Worm (Caenorhabditis elegans) whole organism, late embryonic: ENCODE results near the gene T09A5.5.
A peak's percentile ranks its signal among the peaks of the same experiment; 100 is the strongest.

Source experiments
- C38D4.7 ChIP-seq: fragments of 200-800 bp; sonication (Bioruptor generic); optimal IDR thresholded peaks from 2 replicates; lab custom pipeline; 2018; ENCODE audit warnings: mild to moderate bottlenecking, missing genetic modification characterization, moderate library complexity, missing compliant biosample characterization
- F13H6.1 ChIP-seq: sonication (generic microtip); optimal IDR thresholded peaks from 2 replicates; lab custom pipeline; 2016; ENCODE audit warnings: missing genetic modification characterization, missing compliant biosample characterization
- K02D7.2 ChIP-seq: sonication (generic microtip); optimal IDR thresholded peaks from 2 replicates; lab custom pipeline; 2017; ENCODE audit warnings: mild to moderate bottlenecking, missing genetic modification characterization, missing compliant biosample characterization
- K09A11.1 ChIP-seq: sonication (generic microtip); optimal IDR thresholded peaks from 2 replicates; lab custom pipeline; 2017; ENCODE audit warnings: antibody characterized with exemption, mild to moderate bottlenecking, missing genetic modification characterization, missing compliant biosample characterization; ENCODE audit not compliant: insufficient read depth
- T23F11.4 ChIP-seq: fragments of 200-800 bp; sonication (Bioruptor generic); optimal IDR thresholded peaks from 2 replicates; lab custom pipeline; 2018; ENCODE audit warnings: mild to moderate bottlenecking, missing genetic modification characterization, missing compliant biosample characterization
- Y22D7AL.16 ChIP-seq: sonication (generic microtip); optimal IDR thresholded peaks from 2 replicates; lab custom pipeline; 2016; ENCODE audit warnings: missing genetic modification characterization, missing compliant biosample characterization
- ama-1 ChIP-seq: fragments of 150-350 bp; optimal IDR thresholded peaks from 2 replicates; lab custom pipeline; 2014
- ceh-18 ChIP-seq: sonication (generic microtip); optimal IDR thresholded peaks from 2 replicates; lab custom pipeline; 2016; ENCODE audit warnings: missing genetic modification characterization, missing compliant biosample characterization
- ceh-30 ChIP-seq: fragments of 150-350 bp; optimal IDR thresholded peaks from 2 replicates; lab custom pipeline; 2014; ENCODE audit warnings: missing biosample characterization, missing genetic modification characterization
- ceh-31 ChIP-seq: sonication (generic microtip); optimal IDR thresholded peaks from 2 replicates; lab custom pipeline; 2016; ENCODE audit warnings: missing genetic modification characterization, missing compliant biosample characterization
- ceh-48 ChIP-seq: sonication (generic microtip); optimal IDR thresholded peaks from 2 replicates; lab custom pipeline; 2016; ENCODE audit warnings: missing genetic modification characterization, inconsistent platforms, missing compliant biosample characterization
- ceh-6 ChIP-seq: fragments of 200-800 bp; sonication (Bioruptor generic); optimal IDR thresholded peaks from 2 replicates; lab custom pipeline; 2018; ENCODE audit warnings: mild to moderate bottlenecking, missing genetic modification characterization, missing compliant biosample characterization
- che-1 ChIP-seq: sonication (generic microtip); optimal IDR thresholded peaks from 2 replicates; lab custom pipeline; 2016; ENCODE audit warnings: mild to moderate bottlenecking, missing genetic modification characterization, missing compliant biosample characterization
- dmd-4 ChIP-seq: sonication (generic microtip); optimal IDR thresholded peaks from 2 replicates; lab custom pipeline; 2016; ENCODE audit warnings: borderline replicate concordance, missing genetic modification characterization, missing compliant biosample characterization
- elt-2 ChIP-seq: sonication (generic microtip); optimal IDR thresholded peaks from 2 replicates; lab custom pipeline; 2016; ENCODE audit warnings: missing genetic modification reagents, missing genetic modification characterization, missing compliant biosample characterization
- elt-4 ChIP-seq: sonication (generic microtip); optimal IDR thresholded peaks from 2 replicates; lab custom pipeline; 2016; ENCODE audit warnings: missing genetic modification characterization, missing compliant biosample characterization
- ets-4 ChIP-seq: sonication (generic microtip); optimal IDR thresholded peaks from 2 replicates; lab custom pipeline; 2016; ENCODE audit warnings: missing genetic modification characterization, missing compliant biosample characterization
- eyg-1 ChIP-seq: sonication (generic microtip); optimal IDR thresholded peaks from 2 replicates; lab custom pipeline; 2016; ENCODE audit warnings: missing genotype, missing genetic modification characterization, missing compliant biosample characterization
- fax-1 ChIP-seq: sonication (generic microtip); optimal IDR thresholded peaks from 2 replicates; lab custom pipeline; 2016; ENCODE audit warnings: missing genotype, missing genetic modification characterization, missing compliant biosample characterization
- fkh-10 ChIP-seq: fragments of 150-350 bp; optimal IDR thresholded peaks from 2 replicates; lab custom pipeline; 2014; ENCODE audit warnings: missing biosample characterization, missing genetic modification reagents, missing genetic modification characterization
- fkh-6 ChIP-seq: sonication (generic microtip); optimal IDR thresholded peaks from 2 replicates; lab custom pipeline; 2016; ENCODE audit warnings: missing genetic modification characterization, missing compliant biosample characterization
- gmeb-2 ChIP-seq: sonication (generic microtip); optimal IDR thresholded peaks from 2 replicates; lab custom pipeline; 2016; ENCODE audit warnings: missing genetic modification characterization, inconsistent platforms, missing compliant biosample characterization
- hlh-13 ChIP-seq: fragments of 200-800 bp; sonication (Bioruptor generic); optimal IDR thresholded peaks from 2 replicates; lab custom pipeline; 2018; ENCODE audit warnings: mild to moderate bottlenecking, missing genetic modification characterization, missing compliant biosample characterization
- hlh-15 ChIP-seq: sonication (generic microtip); optimal IDR thresholded peaks from 2 replicates; lab custom pipeline; 2016; ENCODE audit warnings: missing genetic modification characterization, missing compliant biosample characterization
- hlh-6 ChIP-seq: sonication (generic microtip); optimal IDR thresholded peaks from 2 replicates; lab custom pipeline; 2016; ENCODE audit warnings: missing genotype, missing genetic modification characterization, missing compliant biosample characterization
- hlh-8 ChIP-seq: sonication (generic microtip); optimal IDR thresholded peaks from 2 replicates; lab custom pipeline; 2016; ENCODE audit warnings: missing genotype, missing genetic modification characterization, missing compliant biosample characterization
- lim-6 ChIP-seq: sonication (generic microtip); optimal IDR thresholded peaks from 2 replicates; lab custom pipeline; 2016; ENCODE audit warnings: missing genetic modification characterization, missing compliant biosample characterization
- lin-11 ChIP-seq: fragments of 200-800 bp; sonication (Bioruptor generic); optimal IDR thresholded peaks from 2 replicates; lab custom pipeline; 2018; ENCODE audit warnings: mild to moderate bottlenecking, missing genetic modification characterization, missing compliant biosample characterization
- madf-2 ChIP-seq: sonication (generic microtip); optimal IDR thresholded peaks from 2 replicates; lab custom pipeline; 2017; ENCODE audit warnings: missing genetic modification characterization, missing compliant biosample characterization
- mec-3 ChIP-seq: sonication (generic microtip); optimal IDR thresholded peaks from 2 replicates; lab custom pipeline; 2016; ENCODE audit warnings: borderline replicate concordance, missing genetic modification characterization, missing compliant biosample characterization
- nhr-11 ChIP-seq: fragments of 150-350 bp; optimal IDR thresholded peaks from 2 replicates; lab custom pipeline; 2014; ENCODE audit warnings: missing biosample characterization, missing genetic modification characterization
- nhr-232 ChIP-seq: sonication (generic microtip); optimal IDR thresholded peaks from 2 replicates; lab custom pipeline; 2016; ENCODE audit warnings: missing genetic modification characterization, missing compliant biosample characterization
- npax-4 ChIP-seq: sonication (generic microtip); optimal IDR thresholded peaks from 2 replicates; lab custom pipeline; 2016; ENCODE audit warnings: missing genetic modification characterization, missing compliant biosample characterization
- pat-9 ChIP-seq: fragments of 200-800 bp; sonication (Bioruptor generic); optimal IDR thresholded peaks from 2 replicates; lab custom pipeline; 2018; ENCODE audit warnings: mild to moderate bottlenecking, missing genetic modification characterization, moderate library complexity, missing compliant biosample characterization
- pha-2 ChIP-seq: sonication (generic microtip); optimal IDR thresholded peaks from 2 replicates; lab custom pipeline; 2017; ENCODE audit warnings: mild to moderate bottlenecking, missing genetic modification characterization, missing compliant biosample characterization
- pqm-1 ChIP-seq: sonication (generic microtip); optimal IDR thresholded peaks from 2 replicates; lab custom pipeline; 2016; ENCODE audit warnings: missing genetic modification characterization, missing compliant biosample characterization
- pros-1 ChIP-seq: fragments of 150-350 bp; optimal IDR thresholded peaks from 2 replicates; lab custom pipeline; 2014; ENCODE audit warnings: missing biosample characterization, missing genetic modification reagents, missing genetic modification characterization
- ref-2 ChIP-seq: sonication (generic microtip); optimal IDR thresholded peaks from 2 replicates; lab custom pipeline; 2016; ENCODE audit warnings: missing genetic modification characterization, missing compliant biosample characterization
- rnt-1 ChIP-seq: sonication (generic microtip); optimal IDR thresholded peaks from 2 replicates; lab custom pipeline; 2016; ENCODE audit warnings: missing genetic modification characterization, missing compliant biosample characterization
- sdc-2 ChIP-seq: sonication (generic microtip); optimal IDR thresholded peaks from 2 replicates; lab custom pipeline; 2016; ENCODE audit warnings: missing genotype, missing genetic modification characterization, missing compliant biosample characterization
- sox-4 ChIP-seq: sonication (generic microtip); optimal IDR thresholded peaks from 2 replicates; lab custom pipeline; 2017; ENCODE audit warnings: mild to moderate bottlenecking, missing genetic modification characterization, inconsistent platforms, missing compliant biosample characterization
- syd-9 ChIP-seq: sonication (generic microtip); optimal IDR thresholded peaks from 2 replicates; lab custom pipeline; 2016; ENCODE audit warnings: mild to moderate bottlenecking, missing genetic modification characterization, moderate library complexity, missing compliant biosample characterization
- tbx-7 ChIP-seq: sonication (generic microtip); optimal IDR thresholded peaks from 2 replicates; lab custom pipeline; 2016; ENCODE audit warnings: missing genotype, missing genetic modification characterization, missing compliant biosample characterization
- unc-42 ChIP-seq: sonication (generic microtip); optimal IDR thresholded peaks from 2 replicates; lab custom pipeline; 2016; ENCODE audit warnings: missing genotype, missing genetic modification characterization, missing compliant biosample characterization
- ztf-16 ChIP-seq: sonication (generic microtip); optimal IDR thresholded peaks from 2 replicates; lab custom pipeline; 2017; ENCODE audit warnings: missing genetic modification characterization, missing compliant biosample characterization

Gene T09A5.5

DNA sequence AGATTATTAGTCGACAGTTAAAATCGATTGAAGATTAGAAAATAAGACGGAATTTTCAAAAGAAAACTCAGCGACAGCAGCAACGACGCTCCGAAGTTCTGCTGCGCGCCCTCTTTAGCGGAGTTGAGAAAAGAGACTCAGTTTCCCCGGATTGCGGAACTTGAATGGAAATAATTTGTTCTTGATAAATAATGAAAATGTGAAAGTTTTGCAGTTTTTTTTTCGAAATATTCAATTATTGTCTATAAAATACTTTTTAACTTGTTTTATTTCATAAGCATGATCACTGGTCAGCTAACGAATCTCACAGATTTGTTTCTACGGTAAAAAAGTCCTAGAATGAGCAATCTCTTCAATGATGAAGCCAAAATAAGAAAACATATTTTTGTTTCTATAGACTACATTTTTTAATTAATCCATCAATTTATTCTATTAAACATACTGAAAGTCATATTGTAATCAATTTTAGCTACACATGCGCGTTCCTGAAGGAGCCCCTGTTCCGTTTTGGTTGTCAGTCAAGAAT lies 4.0 kb upstream of the T09A5.5 start, which contains the start of the genes cec-3 and T09A5.15 (continued):
- no peak for TF ChIP-seq sdc-2 (tag; lab: Kevin White, UChicago)
- TF ChIP-seq fkh-10 = no peak
- no peak for TF ChIP-seq che-1 (tag; lab: Kevin White, UChicago)
- TF ChIP-seq unc-42 = peak; percentile 41
- TF ChIP-seq pqm-1 (tag; lab: Kevin White, UChicago) = no peak
- no peak for TF ChIP-seq dmd-4 (tag; lab: Kevin White, UChicago)
- peak; percentile 49 for TF ChIP-seq elt-2 (tag; lab: Kevin White, UChicago)
- TF ChIP-seq gmeb-2 (tag; lab: Kevin White, UChicago) = no peak
- no peak for TF ChIP-seq pha-2 (tag; lab: Kevin White, UChicago)
- no peak for TF ChIP-seq rnt-1 (tag; lab: Kevin White, UChicago)
- no peak for TF ChIP-seq ceh-30 (tag; lab: Kevin White, UChicago)
- TF ChIP-seq lin-11 (tag; lab: Kevin White, UChicago) = no peak
- peak; percentile 12 for TF ChIP-seq fax-1
- no peak for TF ChIP-seq hlh-6 (tag; lab: Kevin White, UChicago)
- TF ChIP-seq F13H6.1 (tag; lab: Kevin White, UChicago) = peak; percentile 27
- no peak for TF ChIP-seq C38D4.7 (GFP tag; lab: Kevin White, UChicago)
- peak; percentile 51 for TF ChIP-seq ref-2
- TF ChIP-seq pros-1 (tag; lab: Kevin White, UChicago) = no peak
- no peak for TF ChIP-seq Y22D7AL.16 (tag; lab: Kevin White, UChicago)
- peak; percentile 55 for TF ChIP-seq ets-4 (tag; lab: Kevin White, UChicago)
- TF ChIP-seq hlh-13 (GFP tag; lab: Kevin White, UChicago) = no peak
- TF ChIP-seq fkh-6 (tag; lab: Kevin White, UChicago) = no peak
- no peak for TF ChIP-seq ztf-16 (tag; lab: Kevin White, UChicago)
- TF ChIP-seq nhr-11 (tag; lab: Kevin White, UChicago) = no peak
- TF ChIP-seq sox-4 (tag; lab: Kevin White, UChicago) = no peak
- TF ChIP-seq K09A11.1 (tag; lab: Kevin White, UChicago) = no peak
- TF ChIP-seq T23F11.4 (GFP tag; lab: Kevin White, UChicago) = no peak
- TF ChIP-seq ama-1 (lab: Kevin White, UChicago) = no peak
- TF ChIP-seq hlh-15 (tag; lab: Kevin White, UChicago) = no peak
- no peak for TF ChIP-seq lim-6
- peak; percentile 15 for TF ChIP-seq ceh-18
- TF ChIP-seq nhr-232 (tag; lab: Kevin White, UChicago) = no peak

DNA sequence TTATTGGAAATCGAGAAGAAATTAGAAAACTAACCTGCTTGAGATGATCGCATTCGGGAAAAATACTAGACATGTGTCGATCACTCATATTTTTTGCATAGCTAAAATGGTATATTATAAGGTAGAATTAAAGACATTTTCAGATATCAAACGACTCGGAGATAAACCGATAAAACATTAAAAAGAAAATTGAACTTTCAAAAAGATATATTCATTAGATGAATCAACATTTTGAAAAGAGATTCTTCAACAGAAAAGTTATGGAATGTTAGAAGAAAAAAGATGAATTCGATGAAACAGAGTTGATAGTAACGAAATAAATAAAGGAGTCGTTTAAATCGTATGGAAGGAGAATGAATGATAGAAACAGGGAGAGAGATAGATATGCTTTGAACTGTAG lies 2.0 kb upstream of the T09A5.5 start, which contains the start of gene mdmh-35:
mdmh-35 (minus strand) TSS at position 101 of the 400 bp plus-strand sequence.
- TF ChIP-seq hlh-15 (tag; lab: Kevin White, UChicago) (no peak), che-1 (tag; lab: Kevin White, UChicago) (no peak), tbx-7 (no peak), ceh-31 (tag; lab: Kevin White, UChicago) (no peak), ceh-48 (tag; lab: Kevin White, UChicago) (no peak), pat-9 (tag; lab: Kevin White, UChicago) (no peak), mec-3 (tag; lab: Kevin White, UChicago) (no peak), npax-4 (tag; lab: Kevin White, UChicago) (no peak), syd-9 (tag; lab: Kevin White, UChicago) (no peak), madf-2 (tag; lab: Kevin White, UChicago) (no peak), ceh-6 (GFP tag; lab: Kevin White, UChicago) (no peak), Y22D7AL.16 (tag; lab: Kevin White, UChicago) (no peak), K02D7.2 (tag; lab: Kevin White, UChicago) (no peak), fkh-10 (no peak), hlh-8 (tag; lab: Kevin White, UChicago) (no peak), eyg-1 (no peak), elt-4 (no peak)
- TF ChIP-seq, all 69 proteins: peak for 0
